Worm (Caenorhabditis elegans) whole organism, L3 larva: Measurements from ENCODE around the gene fbxc-44.

ENCODE experiments used
- ceh-28 ChIP-seq: fragments of 150-350 bp; optimal IDR thresholded peaks from 2 replicates; lab custom pipeline; 2014; ENCODE audit warnings: missing biosample characterization, missing genetic modification reagents, missing genetic modification characterization
- elt-1 ChIP-seq: fragments of 150-350 bp; optimal IDR thresholded peaks from 2 replicates; lab custom pipeline; 2014; ENCODE audit warnings: missing biosample characterization, missing genetic modification characterization
- elt-2 ChIP-seq: sonication (generic microtip); optimal IDR thresholded peaks from 2 replicates; lab custom pipeline; 2016; ENCODE audit warnings: missing genetic modification reagents, mild to moderate bottlenecking, missing genetic modification characterization, missing compliant biosample characterization
- jun-1 ChIP-seq: fragments of 150-350 bp; optimal IDR thresholded peaks from 2 replicates; lab custom pipeline; 2014; ENCODE audit warnings: missing biosample characterization, missing genetic modification reagents, missing genetic modification characterization
- nhr-23 ChIP-seq: fragments of 150-350 bp; optimal IDR thresholded peaks from 2 replicates; lab custom pipeline; 2014; ENCODE audit warnings: missing biosample characterization, missing genetic modification reagents, missing genetic modification characterization
- nhr-67 ChIP-seq: fragments of 150-350 bp; optimal IDR thresholded peaks from 2 replicates; lab custom pipeline; 2014; ENCODE audit warnings: missing biosample characterization, missing genetic modification characterization
- pqm-1 ChIP-seq: fragments of 150-350 bp; optimal IDR thresholded peaks from 2 replicates; lab custom pipeline; 2017; ENCODE audit warnings: missing biosample characterization, missing genetic modification characterization, inconsistent platforms

Gene fbxc-44

DNA sequence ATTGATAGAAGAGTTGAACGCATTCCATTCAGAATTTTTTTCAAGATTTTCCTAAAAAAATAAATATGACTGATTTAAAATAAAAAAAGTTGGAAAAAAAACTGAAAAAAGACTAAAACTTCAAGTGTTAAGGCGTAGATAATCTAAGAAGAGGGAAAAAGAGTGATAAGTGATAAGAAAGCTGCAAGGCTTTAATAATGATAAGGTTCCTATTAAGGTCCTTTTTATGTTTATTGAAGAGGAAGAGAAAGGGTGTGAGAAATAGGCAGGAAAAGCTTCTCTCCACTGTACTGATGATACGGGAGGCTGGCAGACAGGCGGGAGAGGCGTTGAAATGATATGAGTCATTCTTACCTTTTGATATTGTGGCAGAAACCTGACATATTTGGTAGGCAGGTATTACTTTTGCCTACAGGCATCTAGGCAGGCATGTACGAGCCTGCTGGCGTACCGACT lies 33.8 kb downstream of the fbxc-44 start, which contains the start of gene mth-1:
Gene mth-1 (minus strand): TSS at position 51 of the 456 bp plus-strand sequence.
- TF ChIP-seq pqm-1 (peak; percentile 39), nhr-67 (tag; lab: Kevin White, UChicago) (no peak), elt-2 (peak; percentile 85)
- TF ChIP-seq, all 47 proteins: peak for 2

ce11 chrII:4202633-4203032 lies 34.9 kb downstream of the fbxc-44 start:
- TF ChIP-seq nhr-23 (tag; lab: Kevin White, UChicago), result peak; percentile 51

DNA sequence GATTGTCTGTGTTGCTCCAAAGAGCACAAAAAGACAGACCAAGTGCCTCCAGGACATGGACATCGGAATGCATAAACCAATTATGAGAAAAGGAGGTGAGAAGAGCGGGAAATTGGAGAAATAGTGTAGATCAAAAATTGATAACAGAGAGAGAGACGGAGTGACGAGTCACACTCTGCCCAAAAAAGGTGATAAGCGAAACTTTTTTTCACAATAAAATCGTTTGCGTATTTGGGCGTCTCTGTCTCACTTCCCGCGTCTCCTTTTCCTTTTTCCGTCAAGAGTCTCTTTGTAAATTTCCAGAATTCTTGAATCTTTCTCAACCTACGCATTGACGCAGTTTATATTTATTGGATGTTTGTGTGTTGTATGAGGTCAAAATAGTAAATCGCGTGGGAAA lies 43.4 kb downstream of the fbxc-44 start, which contains the start of gene mth-2:
Gene mth-2 (minus strand): TSS at position 188 of the 400 bp plus-strand sequence.
- TF ChIP-seq elt-2, result peak; percentile 95
- peak; percentile 78 for TF ChIP-seq pqm-1
- TF ChIP-seq elt-1 (tag; lab: Kevin White, UChicago), result no peak
- TF ChIP-seq jun-1, result peak; percentile 28
- TF ChIP-seq ceh-28 (tag; lab: Kevin White, UChicago), result peak; percentile 14
